Worm (Caenorhabditis elegans): ENCODE data around the gene sre-54.
"Not testable (repeated sequence)": the region's sequence is repeated elsewhere in the genome, so short reads cannot be mapped to it uniquely, and the experiment has no call there.

ce11 chrII:12318541-12318940, 14.2 kb upstream of the sre-54 start, which contains the start of gene sre-49:
- TF ChIP-seq nhr-77 (tag; optimal IDR thresholded peaks at IDR 0.05); ama-1 (optimal IDR thresholded peaks at IDR 0.05); R02D3.7 (tag; optimal IDR thresholded peaks at IDR 0.05); aly-2 (tag; optimal IDR thresholded peaks at IDR 0.05); unc-39 (tag; optimal IDR thresholded peaks at IDR 0.05); nhr-23 (tag; optimal IDR thresholded peaks at IDR 0.05): not testable (repeated sequence)
